Worm (Caenorhabditis elegans) whole organism, young adult: ENCODE data around the gene nhr-247.

ENCODE experiments used
- B0336.3 ChIP-seq: fragments of 200-800 bp; sonication (Bioruptor generic); IDR thresholded peaks from 2 replicates; pipeline ENCODE4 v1.3.6; 2022; ENCODE audit warnings: missing genetic modification characterization, missing compliant biosample characterization
- C06A6.2 ChIP-seq: fragments of 200-800 bp; sonication (Bioruptor generic); conservative IDR thresholded peaks from 2 replicates; pipeline ENCODE4 v1.3.6; 2022; ENCODE audit warnings: missing genetic modification characterization, missing compliant biosample characterization
- D2030.7 ChIP-seq: fragments of 200-800 bp; sonication (Bioruptor generic); IDR thresholded peaks from 2 replicates; pipeline ENCODE4 v1.3.6; 2022; ENCODE audit warnings: missing genetic modification reagents, missing genetic modification characterization, missing compliant biosample characterization
- F10E7.11 ChIP-seq: sonication (generic microtip); optimal IDR thresholded peaks from 2 replicates; lab custom pipeline; 2017; ENCODE audit warnings: mild to moderate bottlenecking, missing genetic modification characterization, moderate library complexity, missing compliant biosample characterization
- F37B4.10 ChIP-seq: fragments of 200-800 bp; sonication (Bioruptor generic); IDR thresholded peaks from 2 replicates; pipeline ENCODE4 v1.3.6; 2022; ENCODE audit warnings: missing genetic modification characterization, missing compliant biosample characterization
- F52B5.7 ChIP-seq: sonication (generic microtip); optimal IDR thresholded peaks from 2 replicates; lab custom pipeline; 2016; ENCODE audit warnings: mild to moderate bottlenecking, missing genetic modification characterization, missing compliant biosample characterization
- F57A8.1 ChIP-seq: fragments of 200-800 bp; sonication (Bioruptor generic); optimal IDR thresholded peaks from 2 replicates; lab custom pipeline; 2018; ENCODE audit warnings: mild to moderate bottlenecking, missing genetic modification characterization, moderate library complexity, missing compliant biosample characterization
- K12H6.12 ChIP-seq: fragments of 200-800 bp; sonication (Bioruptor generic); optimal IDR thresholded peaks from 2 replicates; lab custom pipeline; 2018; ENCODE audit warnings: mild to moderate bottlenecking, missing genetic modification characterization, missing compliant biosample characterization
- T07F8.4 ChIP-seq: sonication (generic microtip); optimal IDR thresholded peaks from 2 replicates; lab custom pipeline; 2016; ENCODE audit warnings: mild to moderate bottlenecking, missing genetic modification characterization, moderate library complexity, missing compliant biosample characterization
- Y67H2A.10 ChIP-seq: fragments of 200-800 bp; sonication (Bioruptor generic); conservative IDR thresholded peaks from 2 replicates; pipeline ENCODE4 v1.3.6; 2022; ENCODE audit warnings: missing genetic modification reagents, missing genetic modification characterization, missing compliant biosample characterization
- ZK185.1 ChIP-seq: sonication (generic microtip); optimal IDR thresholded peaks from 2 replicates; lab custom pipeline; 2016; ENCODE audit warnings: mild to moderate bottlenecking, missing genetic modification characterization, missing compliant biosample characterization; ENCODE audit not compliant: poor library complexity, severe bottlenecking
- athp-1 ChIP-seq: sonication (generic microtip); optimal IDR thresholded peaks from 2 replicates; lab custom pipeline; 2017; ENCODE audit warnings: mild to moderate bottlenecking, missing genetic modification characterization, missing compliant biosample characterization
- attf-6 ChIP-seq: fragments of 200-800 bp; sonication (Bioruptor generic); IDR thresholded peaks from 2 replicates; pipeline ENCODE4 v1.3.6; 2022; ENCODE audit warnings: missing genetic modification reagents, missing genetic modification characterization, missing compliant biosample characterization
- ceh-40 ChIP-seq: fragments of 200-800 bp; sonication (Bioruptor generic); IDR thresholded peaks from 2 replicates; pipeline ENCODE4 v1.3.6; 2022; ENCODE audit warnings: missing genetic modification characterization, missing compliant biosample characterization
- ceh-58 ChIP-seq: fragments of 200-800 bp; sonication (Bioruptor generic); IDR thresholded peaks from 2 replicates; pipeline ENCODE4 v1.3.6; 2022; ENCODE audit warnings: missing genetic modification characterization, missing compliant biosample characterization
- chd-7 ChIP-seq: sonication (generic microtip); optimal IDR thresholded peaks from 2 replicates; lab custom pipeline; 2016; ENCODE audit warnings: mild to moderate bottlenecking, missing genetic modification characterization, moderate library complexity, missing compliant biosample characterization
- dox-1 ChIP-seq: fragments of 200-800 bp; sonication (Bioruptor generic); IDR thresholded peaks from 2 replicates; pipeline ENCODE4 v1.3.6; 2022; ENCODE audit warnings: missing genetic modification reagents, missing genetic modification characterization, missing compliant biosample characterization
- dpl-1 ChIP-seq: fragments of 150-350 bp; optimal IDR thresholded peaks from 2 replicates; lab custom pipeline; 2014; ENCODE audit warnings: missing biosample characterization, missing genetic modification reagents, missing genetic modification characterization
- him-1 ChIP-seq: sonication (generic microtip); optimal IDR thresholded peaks from 2 replicates; lab custom pipeline; 2016; ENCODE audit warnings: missing genotype, missing genetic modification reagents, missing genetic modification characterization, missing compliant biosample characterization
- hlh-26 ChIP-seq: fragments of 200-800 bp; sonication (Bioruptor generic); conservative IDR thresholded peaks from 2 replicates; pipeline ENCODE4 v1.3.6; 2022; ENCODE audit warnings: missing genetic modification reagents, missing genetic modification characterization, missing compliant biosample characterization
- hmg-20 ChIP-seq: fragments of 200-800 bp; sonication (Bioruptor generic); IDR thresholded peaks from 2 replicates; pipeline ENCODE4 v1.3.6; 2022; ENCODE audit warnings: missing genetic modification reagents, missing genetic modification characterization, missing compliant biosample characterization
- lin-40 ChIP-seq: sonication (generic microtip); optimal IDR thresholded peaks from 2 replicates; lab custom pipeline; 2016; ENCODE audit warnings: missing genetic modification characterization, mild to moderate bottlenecking, missing compliant biosample characterization, missing genotype, missing genetic modification reagents
- lsy-27 ChIP-seq: sonication (generic microtip); optimal IDR thresholded peaks from 2 replicates; lab custom pipeline; 2017; ENCODE audit warnings: missing genetic modification characterization, mild to moderate bottlenecking, missing compliant biosample characterization, antibody characterized with exemption, missing genotype, borderline replicate concordance; ENCODE audit not compliant: insufficient read depth
- madf-3 ChIP-seq: fragments of 200-800 bp; sonication (Bioruptor generic); IDR thresholded peaks from 2 replicates; pipeline ENCODE4 v1.3.6; 2022; ENCODE audit warnings: missing genetic modification reagents, missing genetic modification characterization, missing compliant biosample characterization
- mxl-1 ChIP-seq: sonication (generic microtip); optimal IDR thresholded peaks from 2 replicates; lab custom pipeline; 2016; ENCODE audit warnings: missing genetic modification characterization, missing compliant biosample characterization
- nfyb-1 ChIP-seq: fragments of 200-800 bp; sonication (Bioruptor generic); IDR thresholded peaks from 2 replicates; pipeline ENCODE4 v1.3.6; 2022; ENCODE audit warnings: missing genetic modification reagents, missing genetic modification characterization, missing compliant biosample characterization
- nhr-120 ChIP-seq: fragments of 200-800 bp; sonication (Bioruptor generic); IDR thresholded peaks from 2 replicates; pipeline ENCODE4 v1.3.6; 2022; ENCODE audit warnings: missing genetic modification characterization, missing compliant biosample characterization
- repo-1 ChIP-seq: sonication (generic microtip); optimal IDR thresholded peaks from 2 replicates; lab custom pipeline; 2017; ENCODE audit warnings: mild to moderate bottlenecking, missing genetic modification characterization, missing compliant biosample characterization
- snpc-4 ChIP-seq, 5 experiments: fragments of 150-350 bp in 1 of 5; sonication (generic microtip) in 4 of 5; optimal IDR thresholded peaks; 2 replicates each; lab custom pipeline; 2014 to 2018; ENCODE audit warnings: missing genetic modification characterization in 5 of 5, missing biosample characterization in 3 of 5, antibody characterized with exemption in 2 of 5, mild to moderate bottlenecking in 2 of 5, missing compliant biosample characterization in 2 of 5, missing genotype in 2 of 5, moderate library complexity in 2 of 5, missing genetic modification reagents in 1 of 5
- somi-1 ChIP-seq: fragments of 200-800 bp; sonication (Bioruptor generic); optimal IDR thresholded peaks from 2 replicates; lab custom pipeline; 2018; ENCODE audit warnings: mild to moderate bottlenecking, missing genetic modification characterization, missing compliant biosample characterization
- sptf-2 ChIP-seq: fragments of 200-800 bp; sonication (Bioruptor generic); optimal IDR thresholded peaks from 2 replicates; lab custom pipeline; 2018; ENCODE audit warnings: mild to moderate bottlenecking, missing genetic modification characterization, missing compliant biosample characterization
- zim-3 ChIP-seq: sonication (generic microtip); optimal IDR thresholded peaks from 2 replicates; lab custom pipeline; 2017; ENCODE audit warnings: mild to moderate bottlenecking, missing genetic modification characterization, moderate library complexity, missing compliant biosample characterization
- ztf-22 ChIP-seq: fragments of 200-800 bp; sonication (Bioruptor generic); optimal IDR thresholded peaks from 2 replicates; lab custom pipeline; 2018; ENCODE audit warnings: mild to moderate bottlenecking, missing genetic modification characterization, moderate library complexity, missing compliant biosample characterization
- ztf-25 ChIP-seq: fragments of 200-800 bp; sonication (Bioruptor generic); IDR thresholded peaks from 2 replicates; pipeline ENCODE4 v1.3.6; 2022; ENCODE audit warnings: missing genetic modification reagents, missing genetic modification characterization, missing compliant biosample characterization

nhr-247 gene

ce11 chrV:15341404-15341803 lies 18.6 kb downstream of the nhr-247 start, which contains the start of gene clec-229:
Gene clec-229 (minus strand): TSS chrV:15341504.
- TF ChIP-seq athp-1 (no peak), somi-1 (GFP tag; lab: Kevin White, UChicago) (no peak), ceh-40 (GFP tag; lab: Robert Waterston, UW) (no peak), him-1 (tag; lab: Kevin White, UChicago) (no peak), hlh-26 (no peak), ztf-25 (GFP tag; lab: Robert Waterston, UW) (no peak), ZK185.1 (tag; lab: Kevin White, UChicago) (no peak)

ce11 chrV:15344481-15344880 lies 21.7 kb downstream of the nhr-247 start, which contains the start of gene wrt-8:
Gene wrt-8 (minus strand): TSS chrV:15344581.
- TF ChIP-seq mxl-1 (tag; lab: Kevin White, UChicago) (no peak), nhr-120 (GFP tag; lab: Robert Waterston, UW) (0 out of 2 replicates have a peak, but pooled peaks have one; percentile 11)

DNA sequence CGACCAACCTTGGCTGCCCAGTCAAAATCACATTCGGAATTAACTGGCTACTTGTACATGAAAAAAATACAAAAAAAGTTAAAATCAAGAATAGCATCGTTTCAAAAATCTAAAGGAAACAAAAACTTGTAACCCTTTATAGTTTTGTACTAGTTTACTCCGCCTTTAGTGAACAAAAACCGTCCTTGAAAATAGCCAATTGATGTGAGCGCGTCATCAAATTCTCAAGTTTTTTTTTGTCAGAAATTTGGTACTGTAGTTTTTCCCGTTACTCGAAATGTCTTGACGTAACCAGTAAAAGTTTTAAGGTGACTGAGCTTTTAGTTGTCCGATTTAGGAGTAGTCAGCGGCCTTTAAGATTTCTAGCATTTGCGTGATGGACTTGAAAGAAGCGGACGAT lies 24.5 kb downstream of the nhr-247 start, which contains the start of gene C29F3.3:
TSS of gene C29F3.3 (minus strand) at position 101 of the 400 bp plus-strand sequence.
- no peak for TF ChIP-seq F57A8.1

ce11 chrV:15349044-15349443 lies 26.3 kb downstream of the nhr-247 start, which contains the start of gene clec-230:
Gene clec-230 (minus strand): TSS chrV:15349144.
- no peak for TF ChIP-seq nfyb-1 (GFP tag; lab: Robert Waterston, UW)
- TF ChIP-seq repo-1 (tag; lab: Kevin White, UChicago) = no peak
- no peak for TF ChIP-seq Y67H2A.10 (GFP tag; lab: Robert Waterston, UW)
- TF ChIP-seq dpl-1 (GFP tag; lab: Kevin White, UChicago) = no peak
- TF ChIP-seq madf-3 (GFP tag; lab: Robert Waterston, UW) = no peak
- TF ChIP-seq lin-40 (tag; lab: Kevin White, UChicago) = no peak
- TF ChIP-seq F52B5.7 = no peak
- no peak for TF ChIP-seq snpc-4 (GFP tag; optimal IDR thresholded peaks at IDR 0.05; lab: Kevin White, UChicago)
- no peak for TF ChIP-seq snpc-4 (tag; optimal IDR thresholded peaks at IDR 0.05; lab: Kevin White, UChicago)
- no peak for TF ChIP-seq F10E7.11 (tag; lab: Kevin White, UChicago)
- no peak for TF ChIP-seq D2030.7
- no peak for TF ChIP-seq him-1 (tag; lab: Kevin White, UChicago)
- TF ChIP-seq ztf-22 = no peak
- no peak for TF ChIP-seq zim-3 (tag; lab: Kevin White, UChicago)
- TF ChIP-seq T07F8.4 (tag; lab: Kevin White, UChicago) = no peak
- no peak for TF ChIP-seq K12H6.12 (tag; lab: Kevin White, UChicago)
- no peak for TF ChIP-seq attf-6 (GFP tag; lab: Robert Waterston, UW)
- TF ChIP-seq chd-7 (tag; lab: Kevin White, UChicago) = no peak

DNA sequence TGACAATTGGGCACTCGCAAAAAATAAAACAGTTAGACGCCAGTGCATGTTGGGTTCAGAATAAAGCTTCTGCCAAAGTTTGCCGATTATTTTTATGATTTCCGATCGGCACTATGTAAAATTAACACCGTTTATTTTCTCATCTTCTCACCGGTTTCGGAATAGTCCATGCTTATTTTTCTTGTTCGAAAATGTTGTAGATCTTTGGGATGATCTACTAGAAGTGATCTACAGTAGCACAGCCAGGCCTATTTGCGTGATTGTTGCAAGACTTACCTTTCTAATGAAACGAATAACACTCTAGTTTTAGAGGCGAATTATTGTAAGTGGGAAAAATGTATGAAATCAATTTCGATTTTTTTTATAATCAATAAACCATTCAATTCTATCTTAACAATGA lies 27.8 kb downstream of the nhr-247 start, which contains the start of gene clec-231:
TSS of gene clec-231 (minus strand) at position 101 of the 400 bp plus-strand sequence.
- no peak for TF ChIP-seq hmg-20 (GFP tag; lab: Robert Waterston, UW)
- no peak for TF ChIP-seq attf-6 (GFP tag; lab: Robert Waterston, UW)
- no peak for TF ChIP-seq F37B4.10 (GFP tag; lab: Robert Waterston, UW)
- no peak for TF ChIP-seq ceh-58 (GFP tag; lab: Robert Waterston, UW)
- TF ChIP-seq D2030.7 = no peak
- no peak for TF ChIP-seq C06A6.2
- no peak for TF ChIP-seq sptf-2 (GFP tag; lab: Kevin White, UChicago)
- TF ChIP-seq B0336.3 (GFP tag; lab: Robert Waterston, UW) = no peak
- TF ChIP-seq lsy-27 (tag; lab: Kevin White, UChicago) = no peak
- TF ChIP-seq hlh-26 = no peak
- TF ChIP-seq dox-1 (GFP tag; lab: Robert Waterston, UW) = no peak
